Fruit fly (Drosophila melanogaster): ENCODE results near the gene CG9123.

DNA sequence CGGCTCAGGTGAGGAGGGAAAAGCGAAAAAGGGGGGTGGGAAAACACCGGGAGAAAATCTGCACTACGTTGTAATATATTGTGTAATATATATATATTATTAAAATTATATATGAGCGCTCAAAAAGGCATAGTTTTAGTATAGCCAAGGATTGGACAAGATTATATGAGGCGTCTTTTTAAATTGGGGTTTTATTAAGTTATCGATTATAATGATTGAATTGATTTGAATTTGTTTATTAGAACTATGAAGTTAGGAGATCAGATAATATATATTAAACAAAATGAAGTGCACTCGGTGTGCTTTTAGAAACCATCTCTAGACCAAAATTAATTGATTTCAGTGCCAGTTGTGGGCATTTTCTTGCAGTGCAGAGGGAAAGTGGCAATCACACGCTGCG, 21.7 kb upstream of the CG9123 start:
- TF ChIP-seq CG8478 (optimal IDR thresholded peaks at IDR 0.05) (no peak), CTCF (optimal IDR thresholded peaks at IDR 0.05) (no peak)
